Fruit fly (Drosophila melanogaster): ENCODE measurements around the gene CG10466.
A peak's percentile ranks its signal among the peaks of the same experiment; 100 is the strongest.

The CG10466 gene

dm6 chr2L:19790553-19791320 lies 1.2 kb upstream of the CG10466 start (continued):
- TF ChIP-seq hkb (optimal IDR thresholded peaks at IDR 0.05) = no peak
- TF ChIP-seq hkb (GFP tag; IDR thresholded peaks at IDR 0.05) = no peak
- no peak for TF ChIP-seq Pdp1 (GFP tag; optimal IDR thresholded peaks at IDR 0.05)
- no peak for TF ChIP-seq CG4854 (GFP tag; optimal IDR thresholded peaks at IDR 0.05)
- TF ChIP-seq ro (GFP tag; IDR thresholded peaks at IDR 0.05) = no peak
- TF ChIP-seq ems (GFP tag; optimal IDR thresholded peaks at IDR 0.05) = no peak
- TF ChIP-seq CG34422 (GFP tag; IDR thresholded peaks at IDR 0.05) = no peak
- no peak for TF ChIP-seq CG13296 (GFP tag; optimal IDR thresholded peaks at IDR 0.05)
- TF ChIP-seq ttk (GFP tag; IDR thresholded peaks at IDR 0.05) = no peak
- TF ChIP-seq Oli (tag; optimal IDR thresholded peaks at IDR 0.05) = no peak
- TF ChIP-seq CG2129 (GFP tag; IDR thresholded peaks at IDR 0.05; ENCODE audit: partially characterized antibody) = no peak
- TF ChIP-seq sima (GFP tag; optimal IDR thresholded peaks at IDR 0.05) = no peak
- no peak for TF ChIP-seq luna (GFP tag; optimal IDR thresholded peaks at IDR 0.05)
- TF ChIP-seq CG15011 (GFP tag; optimal IDR thresholded peaks at IDR 0.05) = no peak
- no peak for TF ChIP-seq CG3281 (GFP tag; optimal IDR thresholded peaks at IDR 0.05)
- TF ChIP-seq CG8478 (optimal IDR thresholded peaks at IDR 0.05) = peak; percentile 15
- TF ChIP-seq kay (GFP tag; optimal IDR thresholded peaks at IDR 0.05) = no peak
- no peak for TF ChIP-seq CG1602 (GFP tag; optimal IDR thresholded peaks at IDR 0.05)
- TF ChIP-seq bbx (GFP tag; IDR thresholded peaks at IDR 0.05; ENCODE audit: partially characterized antibody) = peak; percentile 61; the same call in 1 of the 2 replicates
- TF ChIP-seq TFAM (GFP tag; optimal IDR thresholded peaks at IDR 0.05) = no peak
- no peak for TF ChIP-seq CG2202 (tag; optimal IDR thresholded peaks at IDR 0.05)
- TF ChIP-seq nmo (GFP tag; optimal IDR thresholded peaks at IDR 0.05) = peak; percentile 30
- peak; percentile 36; the same call in 1 of the 2 replicates for TF ChIP-seq CG1024 (GFP tag; IDR thresholded peaks at IDR 0.05)
- no peak for TF ChIP-seq CG3065 (GFP tag; optimal IDR thresholded peaks at IDR 0.05)
- TF ChIP-seq CG18599 (GFP tag; optimal IDR thresholded peaks at IDR 0.05) = peak; percentile 15
- TF ChIP-seq zfh2 (GFP tag; optimal IDR thresholded peaks at IDR 0.05) = no peak
- TF ChIP-seq eve (GFP tag; optimal IDR thresholded peaks at IDR 0.05) = peak in 1 of 2 experiments; percentile 83
- TF ChIP-seq gcm2 (GFP tag; optimal IDR thresholded peaks at IDR 0.05) = no peak
- TF ChIP-seq Atf6 (GFP tag; IDR thresholded peaks at IDR 0.05) = no peak
- TF ChIP-seq nerfin-1 (tag; optimal IDR thresholded peaks at IDR 0.05) = peak; percentile 99
- no peak for TF ChIP-seq YL-1 (GFP tag; optimal IDR thresholded peaks at IDR 0.05)
- no peak for TF ChIP-seq bcd (GFP tag; optimal IDR thresholded peaks at IDR 0.05)
- no peak for TF ChIP-seq Dref (GFP tag; IDR thresholded peaks at IDR 0.05)
- no peak for TF ChIP-seq sisA (GFP tag; IDR thresholded peaks at IDR 0.05)
- no peak for TF ChIP-seq cwo (GFP tag; optimal IDR thresholded peaks at IDR 0.05)
- no peak for TF ChIP-seq CG7987 (GFP tag; optimal IDR thresholded peaks at IDR 0.05)
- no peak for TF ChIP-seq gfzf (GFP tag; optimal IDR thresholded peaks at IDR 0.05)
- peak; percentile 81 for TF ChIP-seq sqz (GFP tag; optimal IDR thresholded peaks at IDR 0.05)
- no peak for TF ChIP-seq odd (GFP tag; optimal IDR thresholded peaks at IDR 0.05)
- TF ChIP-seq CG17361 (GFP tag; IDR thresholded peaks at IDR 0.05) = peak; percentile 40; the same call in 1 of the 3 replicates
- no peak for TF ChIP-seq schlank (tag; optimal IDR thresholded peaks at IDR 0.05)
- TF ChIP-seq CG7357 (GFP tag; IDR thresholded peaks at IDR 0.05) = peak; percentile 93
- TF ChIP-seq stc (GFP tag; IDR thresholded peaks at IDR 0.05) = no peak
- TF ChIP-seq zfh1 (GFP tag; IDR thresholded peaks at IDR 0.05) = 0 out of 3 replicates have a peak, but pooled peaks have one; percentile 9
- no peak for TF ChIP-seq cas (GFP tag; IDR thresholded peaks at IDR 0.05)
- TF ChIP-seq CG10209 (GFP tag; optimal IDR thresholded peaks at IDR 0.05) = peak; percentile 39
- peak; percentile 4 for TF ChIP-seq abd-A (tag; optimal IDR thresholded peaks at IDR 0.05)
- TF ChIP-seq bigmax (GFP tag; optimal IDR thresholded peaks at IDR 0.05) = no peak
- TF ChIP-seq ssp (GFP tag; IDR thresholded peaks at IDR 0.05) = peak; percentile 95
- no peak for TF ChIP-seq CG8089 (GFP tag; optimal IDR thresholded peaks at IDR 0.05)
- TF ChIP-seq CG17186 (GFP tag; optimal IDR thresholded peaks at IDR 0.05) = no peak
